Fruit fly (Drosophila melanogaster) whole organism: ENCODE data around the gene CG9171.

Experiments
- CG8478 ChIP-seq: fragments of >200 bp; optimal IDR thresholded peaks from 2 replicates; lab custom pipeline; 2018; ENCODE audit warnings: inconsistent platforms
- Dll ChIP-seq: fragments of >200 bp; optimal IDR thresholded peaks from 2 replicates; lab custom pipeline; 2017
- EcR ChIP-seq, 2 experiments: fragments of >200 bp; optimal IDR thresholded peaks; 2 replicates each; lab custom pipeline; 2017; ENCODE audit warnings: missing biosample characterization in 2 of 2, missing genetic modification characterization in 2 of 2, missing genetic modification reagents in 2 of 2
- pan ChIP-seq: fragments of >200 bp; optimal IDR thresholded peaks from 2 replicates; lab custom pipeline; 2017
- psq ChIP-seq: fragments of >200 bp; optimal IDR thresholded peaks from 2 replicates; lab custom pipeline; 2017
- usp ChIP-seq: fragments of >200 bp; optimal IDR thresholded peaks from 2 replicates; lab custom pipeline; 2017; ENCODE audit warnings: missing biosample characterization, missing genetic modification characterization, mixed read lengths

CG9171 gene

DNA sequence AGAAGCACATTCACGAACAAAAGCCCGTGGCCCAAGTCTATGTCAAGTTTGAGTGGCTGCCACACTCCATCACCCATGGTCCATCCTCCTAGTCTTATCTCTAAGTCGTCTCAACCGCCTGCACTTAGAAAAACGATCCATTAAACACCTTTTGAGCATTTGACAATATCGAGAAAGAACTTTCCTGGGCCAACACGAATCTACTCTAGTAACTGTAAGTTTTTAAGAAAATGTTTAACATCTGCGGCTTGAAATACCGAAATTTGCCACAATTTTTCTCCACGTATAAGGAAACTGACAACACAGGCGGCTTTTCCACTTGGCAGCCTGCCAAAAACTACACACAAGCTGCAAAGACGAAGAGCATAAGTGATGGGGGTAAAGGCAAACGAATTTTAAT is 4.9 kb downstream of the CG9171 start:
- TF ChIP-seq psq (lab: Kevin White, UChicago) (no peak), EcR (GFP tag; optimal IDR thresholded peaks at IDR 0.05; lab: Kevin White, UChicago) (no peak), pan (no peak), Dll (lab: Kevin White, UChicago) (no peak), CG8478 (lab: Kevin White, UChicago) (no peak), usp (GFP tag; lab: Kevin White, UChicago) (no peak)

dm6 chr2L:5793098-5793497 is 7.0 kb downstream of the CG9171 start:
- TF ChIP-seq pan: no peak
- no peak for TF ChIP-seq CG8478 (lab: Kevin White, UChicago)
- TF ChIP-seq usp (GFP tag; lab: Kevin White, UChicago): no peak
- TF ChIP-seq EcR (GFP tag; optimal IDR thresholded peaks at IDR 0.05; lab: Kevin White, UChicago): no peak
- no peak for TF ChIP-seq psq (lab: Kevin White, UChicago)
- TF ChIP-seq Dll (lab: Kevin White, UChicago): no peak

DNA sequence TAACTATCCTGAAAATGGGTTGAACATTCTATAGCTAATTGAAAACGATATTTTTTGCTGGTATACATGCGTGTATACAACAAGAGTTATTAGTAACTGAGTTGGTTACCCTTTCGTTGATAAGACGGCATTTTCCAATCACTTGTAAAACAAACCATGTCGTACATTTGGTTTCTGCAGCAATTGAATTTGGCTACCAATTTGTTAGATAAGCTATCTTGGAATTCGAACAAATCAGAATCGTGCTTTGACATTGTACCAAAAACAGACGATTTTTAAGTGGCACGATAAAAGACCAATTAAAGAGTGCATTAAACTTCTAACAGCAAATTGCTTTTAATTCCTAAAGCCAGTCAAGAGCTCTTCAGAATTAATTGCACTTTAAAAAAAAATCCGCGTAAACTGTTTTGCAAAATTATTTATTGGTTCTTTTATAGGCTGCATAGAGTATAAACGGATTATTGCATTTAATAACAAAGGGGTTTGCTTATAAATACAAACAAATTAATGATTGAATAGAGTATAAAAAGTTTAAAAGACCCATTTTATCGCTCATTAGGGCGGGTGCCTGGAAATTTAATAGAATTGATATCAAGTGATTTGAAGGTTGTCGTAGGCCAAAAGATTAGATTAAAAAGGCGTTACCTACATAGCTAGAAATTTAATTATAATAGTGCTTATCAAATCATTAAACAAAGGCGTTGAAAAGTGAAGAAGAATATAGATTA is 9.1 kb downstream of the CG9171 start:
- TF ChIP-seq EcR (GFP tag; optimal IDR thresholded peaks at IDR 0.05; lab: Kevin White, UChicago): no peak
- TF ChIP-seq psq (lab: Kevin White, UChicago): no peak
- no peak for TF ChIP-seq usp (GFP tag; lab: Kevin White, UChicago)
- no peak for TF ChIP-seq pan
- TF ChIP-seq CG8478 (lab: Kevin White, UChicago): no peak
- no peak for TF ChIP-seq Dll (lab: Kevin White, UChicago)

DNA sequence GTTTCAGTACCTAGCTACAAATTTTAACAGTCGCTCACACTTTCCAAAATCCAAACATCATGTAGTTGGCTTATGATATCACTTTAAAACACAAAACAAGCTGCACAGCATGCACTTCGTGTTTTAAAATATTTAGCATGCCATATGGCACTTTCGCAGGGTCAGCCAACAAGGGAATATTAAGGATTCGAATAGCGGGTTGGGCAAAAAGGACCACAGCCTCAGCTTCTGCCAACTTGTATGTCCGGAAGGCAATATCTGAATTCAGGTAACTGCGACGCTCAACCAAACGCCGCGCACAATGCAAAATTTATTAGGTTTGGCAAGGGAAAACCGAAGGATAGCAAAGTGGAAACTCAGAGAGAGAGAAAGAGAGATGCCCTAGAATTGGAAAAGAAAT is 10.8 kb downstream of the CG9171 start:
- TF ChIP-seq Dll (lab: Kevin White, UChicago) (no peak), usp (GFP tag; lab: Kevin White, UChicago) (no peak), pan (no peak), EcR (GFP tag; optimal IDR thresholded peaks at IDR 0.05; lab: Kevin White, UChicago) (no peak), CG8478 (lab: Kevin White, UChicago) (no peak), psq (lab: Kevin White, UChicago) (no peak)

DNA sequence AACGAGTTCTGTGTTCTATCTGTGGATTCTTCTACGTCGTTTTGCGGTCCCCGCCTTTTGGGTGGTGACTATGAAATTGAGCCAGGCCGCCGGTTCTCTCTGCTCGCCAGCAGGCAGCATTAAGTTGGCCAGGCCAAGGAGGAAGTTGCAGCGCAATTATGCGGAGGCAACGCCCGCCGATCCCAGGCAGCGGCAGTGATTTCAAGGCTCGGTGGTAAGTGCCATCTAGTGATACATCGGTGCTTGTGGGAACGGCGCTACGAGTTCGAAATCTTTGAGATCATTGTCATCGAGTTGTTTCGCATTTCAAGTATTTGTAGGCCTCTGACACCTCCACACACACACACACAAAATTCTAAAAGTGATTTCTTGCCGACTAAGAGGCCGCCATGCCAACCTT is 16.3 kb downstream of the CG9171 start, which contains the start of gene CG31913:
TSS of gene CG31913 (plus strand) at position 301 of the 400 bp plus-strand sequence.
- TF ChIP-seq pan: no peak
- no peak for TF ChIP-seq usp (GFP tag; lab: Kevin White, UChicago)
- no peak for TF ChIP-seq CG8478 (lab: Kevin White, UChicago)
- TF ChIP-seq psq (lab: Kevin White, UChicago): no peak
- TF ChIP-seq EcR (GFP tag; optimal IDR thresholded peaks at IDR 0.05; lab: Kevin White, UChicago): no peak
- no peak for TF ChIP-seq Dll (lab: Kevin White, UChicago)

DNA sequence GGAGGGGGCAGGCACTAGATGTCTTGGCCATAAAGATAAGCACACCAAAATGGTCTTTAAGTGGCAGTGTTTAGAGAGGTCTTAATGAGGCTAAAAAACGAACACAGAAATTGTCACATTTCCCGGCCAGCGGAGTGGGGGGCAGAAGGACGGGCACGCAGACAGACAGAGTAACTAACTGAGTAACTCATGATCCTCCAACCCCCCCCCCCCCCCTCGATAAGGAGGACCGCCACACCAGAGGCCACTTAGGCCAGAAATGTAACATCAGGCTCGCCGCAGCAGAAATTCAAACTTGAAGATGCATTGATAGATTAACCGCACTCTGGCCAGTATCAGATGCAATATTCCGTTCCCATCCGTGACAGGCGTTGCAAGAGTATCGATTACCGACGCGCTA is 17.2 kb downstream of the CG9171 start:
- no peak for TF ChIP-seq EcR (GFP tag; optimal IDR thresholded peaks at IDR 0.05; lab: Kevin White, UChicago)
- no peak for TF ChIP-seq usp (GFP tag; lab: Kevin White, UChicago)
- no peak for TF ChIP-seq CG8478 (lab: Kevin White, UChicago)
- no peak for TF ChIP-seq psq (lab: Kevin White, UChicago)
- no peak for TF ChIP-seq Dll (lab: Kevin White, UChicago)
- TF ChIP-seq pan: no peak

DNA sequence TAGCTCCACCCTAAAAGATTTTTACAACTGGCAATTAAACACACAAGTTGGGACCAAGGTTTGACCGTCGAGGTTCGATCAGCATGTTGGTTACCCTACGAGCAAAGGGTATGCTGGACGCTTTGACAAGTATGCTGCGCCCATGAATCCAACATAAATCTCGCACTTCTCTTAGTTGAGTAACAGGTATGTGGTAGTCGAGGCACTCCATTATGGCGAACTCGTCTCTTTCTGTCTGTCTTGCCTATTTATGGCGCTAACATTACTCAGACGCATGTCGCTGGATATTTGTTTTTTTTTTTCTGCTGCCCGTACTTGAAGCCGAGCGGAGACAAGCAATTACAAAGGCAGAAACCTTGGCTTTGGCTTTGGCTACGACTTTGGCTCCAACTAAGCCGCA is 18.9 kb downstream of the CG9171 start:
- TF ChIP-seq Dll (lab: Kevin White, UChicago) (no peak), pan (no peak), psq (lab: Kevin White, UChicago) (no peak)

DNA sequence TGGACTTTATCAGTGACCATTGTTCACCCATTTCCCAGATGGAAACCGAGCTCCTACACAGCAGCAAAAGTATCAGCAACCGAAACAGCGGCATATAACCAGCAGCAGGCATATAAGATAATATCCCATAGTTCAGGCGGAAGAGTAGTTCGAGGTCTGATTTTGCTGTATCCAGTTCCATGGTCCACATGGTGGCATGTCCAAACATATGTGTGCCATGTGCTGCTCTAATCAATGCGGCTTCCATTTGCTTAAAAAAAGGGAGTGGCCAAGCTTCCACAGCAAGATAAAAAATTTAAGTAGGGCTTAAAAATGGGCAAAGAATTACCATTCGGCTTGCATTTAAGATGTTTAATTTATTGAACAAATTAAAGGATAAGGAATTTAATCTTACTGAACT is 19.4 kb downstream of the CG9171 start:
- TF ChIP-seq psq (lab: Kevin White, UChicago): no peak
- no peak for TF ChIP-seq pan
- no peak for TF ChIP-seq usp (GFP tag; lab: Kevin White, UChicago)
- no peak for TF ChIP-seq CG8478 (lab: Kevin White, UChicago)
- TF ChIP-seq Dll (lab: Kevin White, UChicago): no peak
- no peak for TF ChIP-seq EcR (GFP tag; optimal IDR thresholded peaks at IDR 0.05; lab: Kevin White, UChicago)

- TF ChIP-seq EcR (GFP tag; optimal IDR thresholded peaks at IDR 0.05; lab: Kevin White, UChicago) (no peak), pan (peak; percentile 75)
Observed at dm6 chr2L:5778157-5778556, 21.9 kb downstream of the CG9171 start.

dm6 chr2L:5772262-5772661 is 27.8 kb downstream of the CG9171 start:
- TF ChIP-seq usp (GFP tag; lab: Kevin White, UChicago) (no peak), pan (no peak), psq (lab: Kevin White, UChicago) (no peak), EcR (GFP tag; optimal IDR thresholded peaks at IDR 0.05; lab: Kevin White, UChicago) (no peak), Dll (lab: Kevin White, UChicago) (no peak), CG8478 (lab: Kevin White, UChicago) (no peak)

DNA sequence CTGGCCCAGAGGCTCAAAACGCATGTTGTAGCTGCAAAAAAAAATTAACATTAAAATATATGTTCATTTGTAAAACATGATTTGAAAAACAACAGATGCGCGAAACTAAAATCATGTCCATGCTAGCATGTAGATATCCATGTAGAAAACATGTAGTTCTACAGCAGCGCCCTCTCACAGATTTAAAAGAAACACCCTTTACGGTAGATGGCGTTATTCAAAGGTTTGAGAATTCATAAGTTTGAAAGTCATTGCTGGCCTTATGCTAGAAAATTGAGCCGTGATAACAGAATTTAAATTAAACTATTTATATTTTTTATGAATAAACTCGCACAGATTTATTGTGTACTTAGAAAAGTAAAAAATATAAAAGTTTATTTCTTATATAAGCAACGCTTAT is 28.9 kb downstream of the CG9171 start:
- TF ChIP-seq pan: no peak
- no peak for TF ChIP-seq CG8478 (lab: Kevin White, UChicago)
- no peak for TF ChIP-seq psq (lab: Kevin White, UChicago)
- TF ChIP-seq EcR (GFP tag; optimal IDR thresholded peaks at IDR 0.05; lab: Kevin White, UChicago): no peak
- no peak for TF ChIP-seq usp (GFP tag; lab: Kevin White, UChicago)

DNA sequence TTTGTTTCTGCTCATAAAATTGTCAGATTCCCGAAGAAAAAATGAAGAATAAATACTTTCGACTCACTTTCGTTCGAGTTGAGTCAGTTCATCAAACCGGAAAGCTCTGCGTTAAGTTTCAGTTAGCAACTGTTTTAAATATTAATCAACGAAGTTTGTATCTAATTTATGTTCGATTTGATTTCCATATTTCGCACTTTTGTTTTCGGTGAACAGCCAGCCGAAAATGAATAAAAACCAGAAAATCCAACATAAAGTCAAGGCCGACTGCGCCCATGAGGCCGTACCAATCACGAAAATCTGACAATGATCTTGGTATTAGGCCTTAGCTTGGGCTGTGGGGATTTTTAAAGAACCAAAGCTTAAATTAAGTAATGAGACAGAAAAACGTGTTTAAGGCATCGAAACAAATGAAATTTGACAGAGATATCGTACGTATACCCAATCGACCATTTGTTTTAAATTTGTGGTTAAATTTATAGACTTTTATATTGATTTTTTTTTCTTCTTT is 33.5 kb downstream of the CG9171 start:
- TF ChIP-seq pan (no peak), Dll (lab: Kevin White, UChicago) (no peak), usp (GFP tag; lab: Kevin White, UChicago) (no peak), EcR (GFP tag; optimal IDR thresholded peaks at IDR 0.05; lab: Kevin White, UChicago) (no peak), psq (lab: Kevin White, UChicago) (no peak), CG8478 (lab: Kevin White, UChicago) (no peak)
